Fruit fly (Drosophila melanogaster) whole organism, embryonic: Measurements from ENCODE around the gene CG43400.

Source experiments
- Bteb2 ChIP-seq: fragments of 200-800 bp; sonication (Bioruptor generic); optimal IDR thresholded peaks from 2 replicates; lab custom pipeline; 2016; ENCODE audit warnings: missing biosample characterization, missing genetic modification characterization
- CG10274 ChIP-seq: fragments of 200-800 bp; sonication (Bioruptor generic); optimal IDR thresholded peaks from 3 replicates; lab custom pipeline; 2017; ENCODE audit warnings: missing biosample characterization, mild to moderate bottlenecking, missing genetic modification characterization
- CG11504 ChIP-seq: fragments of 200-800 bp; sonication (Bioruptor generic); optimal IDR thresholded peaks from 3 replicates; lab custom pipeline; 2019; ENCODE audit warnings: missing biosample characterization, mild to moderate bottlenecking, missing genetic modification characterization, moderate library complexity
- CG11696 ChIP-seq: fragments of 200-800 bp; sonication (Bioruptor generic); IDR thresholded peaks from 2 replicates; pipeline ENCODE4 v1.3.6; 2022; ENCODE audit warnings: missing biosample characterization, missing genetic modification characterization
- CG12104 ChIP-seq: fragments of 200-800 bp; sonication (Bioruptor generic); optimal IDR thresholded peaks from 3 replicates; lab custom pipeline; 2016; ENCODE audit warnings: missing biosample characterization, missing genetic modification characterization
- CG12942 ChIP-seq: fragments of 200-800 bp; sonication (Bioruptor generic); optimal IDR thresholded peaks from 3 replicates; lab custom pipeline; 2016; ENCODE audit warnings: missing biosample characterization, missing genetic modification characterization
- CG14710 ChIP-seq: fragments of 200-800 bp; sonication (Bioruptor generic); optimal IDR thresholded peaks from 3 replicates; lab custom pipeline; 2019; ENCODE audit warnings: missing biosample characterization, mild to moderate bottlenecking, missing genetic modification characterization, moderate library complexity
- CG14860 ChIP-seq: fragments of 200-800 bp; sonication (Bioruptor generic); IDR thresholded peaks from 3 replicates; pipeline ENCODE4 v1.3.6; 2022; ENCODE audit warnings: missing biosample characterization, missing genetic modification characterization; ENCODE audit not compliant: partially characterized antibody
- CG1529 ChIP-seq: fragments of 200-800 bp; sonication (Bioruptor generic); optimal IDR thresholded peaks from 3 replicates; lab custom pipeline; 2018; ENCODE audit warnings: missing biosample characterization, missing genetic modification characterization
- CG17568 ChIP-seq: fragments of 200-800 bp; sonication (Bioruptor generic); optimal IDR thresholded peaks from 2 replicates; lab custom pipeline; 2018; ENCODE audit warnings: missing biosample characterization, mild to moderate bottlenecking, missing genetic modification characterization, moderate library complexity
- CG17829 ChIP-seq: fragments of 200-800 bp; optimal IDR thresholded peaks from 2 replicates; lab custom pipeline; 2019; ENCODE audit warnings: missing biosample characterization, mild to moderate bottlenecking, missing genetic modification characterization, moderate library complexity
- CG42726 ChIP-seq: fragments of 200-800 bp; sonication (Bioruptor generic); IDR thresholded peaks from 2 replicates; pipeline ENCODE4 v1.3.6; 2022; ENCODE audit warnings: missing biosample characterization, missing genetic modification characterization; ENCODE audit not compliant: partially characterized antibody
- CG4424 ChIP-seq: fragments of 200-800 bp; sonication (Bioruptor generic); optimal IDR thresholded peaks from 3 replicates; lab custom pipeline; 2016; ENCODE audit warnings: missing biosample characterization, missing genetic modification characterization
- CG4730 ChIP-seq: fragments of 200-800 bp; sonication (Bioruptor generic); IDR thresholded peaks from 2 replicates; pipeline ENCODE4 v1.3.6; 2022; ENCODE audit warnings: missing biosample characterization, missing genetic modification characterization
- CG4854 ChIP-seq: fragments of 200-800 bp; sonication (Bioruptor generic); optimal IDR thresholded peaks from 2 replicates; lab custom pipeline; 2016; ENCODE audit warnings: missing biosample characterization, missing genetic modification characterization, inconsistent platforms
- CG6254 ChIP-seq: fragments of 200-800 bp; sonication (Bioruptor generic); optimal IDR thresholded peaks from 3 replicates; lab custom pipeline; 2017; ENCODE audit warnings: mild to moderate bottlenecking, missing biosample characterization, missing genetic modification reagents, missing genetic modification characterization
- CG6654 ChIP-seq: fragments of 200-800 bp; sonication (Bioruptor generic); optimal IDR thresholded peaks from 2 replicates; lab custom pipeline; 2017; ENCODE audit warnings: missing biosample characterization, mild to moderate bottlenecking, missing genetic modification characterization
- CG6854 ChIP-seq: fragments of 200-800 bp; sonication (Bioruptor generic); optimal IDR thresholded peaks from 3 replicates; lab custom pipeline; 2017; ENCODE audit warnings: missing biosample characterization, mild to moderate bottlenecking, missing genetic modification characterization
- CG7556 ChIP-seq: fragments of 200-800 bp; sonication (Bioruptor generic); optimal IDR thresholded peaks from 2 replicates; lab custom pipeline; 2017; ENCODE audit warnings: missing biosample characterization, mild to moderate bottlenecking, missing genetic modification characterization
- CG8388 ChIP-seq: fragments of 200-800 bp; sonication (Bioruptor generic); optimal IDR thresholded peaks from 2 replicates; lab custom pipeline; 2019; ENCODE audit warnings: missing biosample characterization, mild to moderate bottlenecking, missing genetic modification characterization, moderate library complexity
- CHES-1-like ChIP-seq: fragments of 200-800 bp; sonication (Bioruptor generic); optimal IDR thresholded peaks from 2 replicates; lab custom pipeline; 2016; ENCODE audit warnings: missing biosample characterization, missing genetic modification characterization
- Dad ChIP-seq: fragments of 200-800 bp; sonication (Bioruptor generic); optimal IDR thresholded peaks from 3 replicates; lab custom pipeline; 2016; ENCODE audit warnings: missing biosample characterization, missing genetic modification characterization
- Dip3 ChIP-seq: fragments of 200-800 bp; sonication (Bioruptor generic); optimal IDR thresholded peaks from 3 replicates; lab custom pipeline; 2016; ENCODE audit warnings: missing biosample characterization, missing genetic modification characterization
- Doc2 ChIP-seq: fragments of 200-800 bp; sonication (Bioruptor generic); IDR thresholded peaks from 2 replicates; pipeline ENCODE4 v1.3.6; 2022; ENCODE audit warnings: missing biosample characterization, missing genetic modification characterization
- Doc3 ChIP-seq: fragments of 200-800 bp; sonication (Bioruptor generic); IDR thresholded peaks from 3 replicates; pipeline ENCODE4 v1.3.6; 2022; ENCODE audit warnings: missing biosample characterization, missing genetic modification characterization; ENCODE audit not compliant: partially characterized antibody
- Eip74EF ChIP-seq, 2 experiments: fragments of 200-800 bp in 1 of 2; fragments of >200 bp in 1 of 2; sonication (Bioruptor generic) in 1 of 2; optimal IDR thresholded peaks; 2 replicates each; lab custom pipeline; 2017 to 2019; ENCODE audit warnings: missing biosample characterization in 2 of 2, missing genetic modification characterization in 2 of 2, mild to moderate bottlenecking in 1 of 2, moderate library complexity in 1 of 2
- HHEX ChIP-seq: fragments of 200-800 bp; sonication (Bioruptor generic); optimal IDR thresholded peaks from 3 replicates; lab custom pipeline; 2017; ENCODE audit warnings: missing biosample characterization, mild to moderate bottlenecking, missing genetic modification characterization, missing genetic modification reagents
- HmgZ ChIP-seq: fragments of 200-800 bp; sonication (Bioruptor generic); optimal IDR thresholded peaks from 2 replicates; lab custom pipeline; 2018; ENCODE audit warnings: missing biosample characterization, mild to moderate bottlenecking, missing genetic modification characterization
- Hmx ChIP-seq: fragments of 200-800 bp; sonication (Bioruptor generic); optimal IDR thresholded peaks from 2 replicates; lab custom pipeline; 2016; ENCODE audit warnings: missing biosample characterization, missing genetic modification characterization
- Mes4 ChIP-seq: fragments of 200-800 bp; sonication (Bioruptor generic); optimal IDR thresholded peaks from 2 replicates; lab custom pipeline; 2016; ENCODE audit warnings: missing biosample characterization, missing genetic modification characterization
- Sox102F ChIP-seq: fragments of 200-800 bp; sonication (Bioruptor generic); optimal IDR thresholded peaks from 2 replicates; lab custom pipeline; 2018; ENCODE audit warnings: missing biosample characterization, mild to moderate bottlenecking, missing genetic modification characterization, moderate library complexity
- TFAM ChIP-seq: fragments of 200-800 bp; sonication (Bioruptor generic); optimal IDR thresholded peaks from 2 replicates; lab custom pipeline; 2017; ENCODE audit warnings: missing biosample characterization, missing genetic modification characterization, inconsistent platforms
- Usf ChIP-seq: fragments of 200-800 bp; sonication (Bioruptor generic); optimal IDR thresholded peaks from 2 replicates; lab custom pipeline; 2017; ENCODE audit warnings: missing genotype, missing biosample characterization, missing genetic modification characterization
- da ChIP-seq: fragments of 200-800 bp; sonication (Bioruptor generic); optimal IDR thresholded peaks from 2 replicates; lab custom pipeline; 2016; ENCODE audit warnings: missing biosample characterization, missing genetic modification characterization
- dan ChIP-seq: fragments of 200-800 bp; sonication (Bioruptor generic); IDR thresholded peaks from 2 replicates; pipeline ENCODE4 v1.3.6; 2022; ENCODE audit warnings: missing biosample characterization, missing genetic modification characterization
- dpn ChIP-seq, 2 experiments: fragments of 200-800 bp; sonication (Bioruptor generic); optimal IDR thresholded peaks; 3 replicates each; lab custom pipeline; 2016; ENCODE audit warnings: missing biosample characterization in 2 of 2, missing genetic modification characterization in 2 of 2
- ems ChIP-seq: fragments of 200-800 bp; sonication (Bioruptor generic); optimal IDR thresholded peaks from 3 replicates; lab custom pipeline; 2016; ENCODE audit warnings: missing biosample characterization, missing genetic modification characterization
- fru ChIP-seq: fragments of >200 bp; optimal IDR thresholded peaks from 2 replicates; lab custom pipeline; 2017
- fu2 ChIP-seq: fragments of 200-800 bp; sonication (Bioruptor generic); optimal IDR thresholded peaks from 2 replicates; lab custom pipeline; 2016; ENCODE audit warnings: missing biosample characterization, missing genetic modification characterization
- ham ChIP-seq: fragments of 200-800 bp; sonication (Bioruptor generic); IDR thresholded peaks from 2 replicates; pipeline ENCODE4 v1.3.6; 2022; ENCODE audit warnings: missing biosample characterization, missing genetic modification characterization
- jing ChIP-seq: fragments of 200-800 bp; sonication (Bioruptor generic); optimal IDR thresholded peaks from 2 replicates; lab custom pipeline; 2018; ENCODE audit warnings: missing biosample characterization, mild to moderate bottlenecking, missing genetic modification characterization
- knrl ChIP-seq: fragments of 200-800 bp; sonication (Bioruptor generic); IDR thresholded peaks from 3 replicates; pipeline ENCODE4 v1.3.6; 2022; ENCODE audit warnings: missing biosample characterization, missing genetic modification characterization; ENCODE audit not compliant: partially characterized antibody
- lbe ChIP-seq: fragments of 200-800 bp; sonication (Bioruptor generic); optimal IDR thresholded peaks from 2 replicates; lab custom pipeline; 2016; ENCODE audit warnings: missing biosample characterization, mild to moderate bottlenecking, missing genetic modification characterization
- pb ChIP-seq: fragments of 200-800 bp; sonication (Bioruptor generic); optimal IDR thresholded peaks from 3 replicates; lab custom pipeline; 2016; ENCODE audit warnings: missing biosample characterization, missing genetic modification characterization
- pho ChIP-seq: fragments of 200-800 bp; sonication (Bioruptor generic); optimal IDR thresholded peaks from 2 replicates; lab custom pipeline; 2016; ENCODE audit warnings: missing biosample characterization, missing genetic modification characterization
- row ChIP-seq: fragments of 200-800 bp; sonication (Bioruptor generic); IDR thresholded peaks from 3 replicates; pipeline ENCODE4 v1.3.6; 2022; ENCODE audit warnings: missing biosample characterization, missing genetic modification characterization
- sima ChIP-seq: fragments of 200-800 bp; sonication (Bioruptor generic); optimal IDR thresholded peaks from 2 replicates; lab custom pipeline; 2016; ENCODE audit warnings: missing biosample characterization, missing genetic modification characterization
- so ChIP-seq: fragments of 200-800 bp; sonication (Bioruptor generic); IDR thresholded peaks from 3 replicates; pipeline ENCODE4 v1.3.6; 2022; ENCODE audit warnings: missing biosample characterization, missing genetic modification characterization
- sob ChIP-seq: fragments of 200-800 bp; sonication (Bioruptor generic); IDR thresholded peaks from 2 replicates; pipeline ENCODE4 v1.3.6; 2022; ENCODE audit warnings: missing biosample characterization, missing genetic modification characterization
- tgo ChIP-seq: fragments of 200-800 bp; sonication (Bioruptor generic); IDR thresholded peaks from 3 replicates; pipeline ENCODE4 v1.3.6; 2022; ENCODE audit warnings: missing biosample characterization, missing genetic modification characterization
- toy ChIP-seq: fragments of 200-800 bp; sonication (Bioruptor generic); IDR thresholded peaks from 2 replicates; pipeline ENCODE4 v1.3.6; 2022; ENCODE audit warnings: missing biosample characterization, missing genetic modification characterization
- wor ChIP-seq: fragments of 200-800 bp; sonication (Bioruptor generic); IDR thresholded peaks from 2 replicates; pipeline ENCODE4 v1.3.6; 2022; ENCODE audit warnings: missing biosample characterization, missing genetic modification characterization

CG43400 gene

dm6 chr2L:8517256-8517694 lies 26.7 kb downstream of the CG43400 start, which contains the start of the genes mRpL51 and Uba4 (continued):
- TF ChIP-seq Sox102F (GFP tag; lab: Kevin White, UChicago), result no peak
- TF ChIP-seq dan (GFP tag; lab: Robert Waterston, UW), result no peak
- peak; percentile 38 for TF ChIP-seq CG17829 (tag; lab: Kevin White, UChicago)
- TF ChIP-seq HmgZ, result peak; percentile 69
- no peak for TF ChIP-seq CG42726 (GFP tag; lab: Robert Waterston, UW)
- TF ChIP-seq CG12942 (GFP tag; lab: Kevin White, UChicago), result no peak
- TF ChIP-seq HHEX, result no peak
- peak; percentile 54; the same call in 1 of the 3 replicates for TF ChIP-seq knrl (GFP tag; lab: Robert Waterston, UW)
- TF ChIP-seq Bteb2 (GFP tag; lab: Kevin White, UChicago), result peak; percentile 7
- TF ChIP-seq Doc2, result no peak
- peak; percentile 51; the same call in 1 of the 3 replicates for TF ChIP-seq Doc3
- TF ChIP-seq CG1529 (GFP tag; lab: Kevin White, UChicago), result no peak
- TF ChIP-seq CG6254 (GFP tag; lab: Kevin White, UChicago), result no peak
- peak; percentile 42 for TF ChIP-seq CG4424
- TF ChIP-seq CG11504, result no peak
- peak; percentile 27 for TF ChIP-seq ems (GFP tag; lab: Kevin White, UChicago)
- no peak for TF ChIP-seq Dad
- peak; percentile 35 for TF ChIP-seq Mes4
- TF ChIP-seq pb (GFP tag; lab: Kevin White, UChicago), result no peak
- TF ChIP-seq CG12104 (GFP tag; lab: Kevin White, UChicago), result peak; percentile 1
- peak; percentile 26 for TF ChIP-seq CG8388 (GFP tag; lab: Kevin White, UChicago)
- TF ChIP-seq CG11696 (GFP tag; lab: Robert Waterston, UW), result no peak
- TF ChIP-seq CG7556 (GFP tag; lab: Kevin White, UChicago), result no peak
- no peak for TF ChIP-seq TFAM (GFP tag; lab: Kevin White, UChicago)
- TF ChIP-seq Eip74EF (GFP tag; optimal IDR thresholded peaks at IDR 0.05; lab: Kevin White, UChicago), result no peak
- TF ChIP-seq tgo, result no peak
- TF ChIP-seq CHES-1-like (GFP tag; lab: Kevin White, UChicago), result peak; percentile 64
- TF ChIP-seq lbe (GFP tag; lab: Kevin White, UChicago), result peak; percentile 72
- TF ChIP-seq CG6854 (GFP tag; lab: Kevin White, UChicago), result no peak
- TF ChIP-seq da (GFP tag; lab: Kevin White, UChicago), result peak; percentile 23
- peak; percentile 31 to 51 for TF ChIP-seq dpn (GFP tag; optimal IDR thresholded peaks at IDR 0.05; lab: Kevin White, UChicago)
- no peak for TF ChIP-seq CG6654
- no peak for TF ChIP-seq sima (GFP tag; lab: Kevin White, UChicago)
- TF ChIP-seq Usf (GFP tag; lab: Kevin White, UChicago), result no peak
- TF ChIP-seq fru (lab: Kevin White, UChicago), result no peak
- no peak for TF ChIP-seq CG4730 (GFP tag; lab: Robert Waterston, UW)
- no peak for TF ChIP-seq ham (GFP tag; lab: Robert Waterston, UW)
- no peak for TF ChIP-seq jing
- no peak for TF ChIP-seq Hmx (GFP tag; lab: Kevin White, UChicago)
- 0 out of 3 replicates have a peak, but pooled peaks have one; percentile 52 for TF ChIP-seq CG14860
- no peak for TF ChIP-seq CG10274 (GFP tag; lab: Kevin White, UChicago)
- peak; percentile 56 for TF ChIP-seq pho
- no peak for TF ChIP-seq CG17568
- no peak for TF ChIP-seq sob (GFP tag; lab: Robert Waterston, UW)
- TF ChIP-seq Dip3, result peak; percentile 33
- no peak for TF ChIP-seq so (GFP tag; lab: Robert Waterston, UW)
- TF ChIP-seq row, result peak; percentile 39; the same call in 1 of the 3 replicates
- TF ChIP-seq wor (GFP tag; lab: Robert Waterston, UW), result no peak
- TF ChIP-seq CG14710 (tag; lab: Kevin White, UChicago), result peak; percentile 72
- peak; percentile 15 for TF ChIP-seq CG4854 (GFP tag; lab: Kevin White, UChicago)
- TF ChIP-seq fu2 (GFP tag; lab: Kevin White, UChicago), result peak; percentile 34
- no peak for TF ChIP-seq toy (GFP tag; lab: Robert Waterston, UW)
